Fruit fly (Drosophila melanogaster): ENCODE results near the gene CG43861.

The CG43861 gene

dm6 chr2L:19935085-19935846 is 81.8 kb downstream of the CG43861 start (continued):
- TF ChIP-seq knrl (GFP tag; IDR thresholded peaks at IDR 0.05; ENCODE audit: partially characterized antibody): no peak
- no peak for TF ChIP-seq Dfd (GFP tag; optimal IDR thresholded peaks at IDR 0.05)
- no peak for TF ChIP-seq eyg (GFP tag; optimal IDR thresholded peaks at IDR 0.05)
- no peak for TF ChIP-seq CG8281 (tag; optimal IDR thresholded peaks at IDR 0.05)
- TF ChIP-seq sd (tag; optimal IDR thresholded peaks at IDR 0.05): peak; percentile 42
- TF ChIP-seq wdn (GFP tag; IDR thresholded peaks at IDR 0.05): no peak
- TF ChIP-seq Bgb (GFP tag; IDR thresholded peaks at IDR 0.05; ENCODE audit: partially characterized antibody): peak; percentile 70
- TF ChIP-seq CG7745 (tag; optimal IDR thresholded peaks at IDR 0.05): no peak
- TF ChIP-seq CG6765 (GFP tag; optimal IDR thresholded peaks at IDR 0.05): no peak
- TF ChIP-seq lov (optimal IDR thresholded peaks at IDR 0.05): no peak
- TF ChIP-seq lov (GFP tag; IDR thresholded peaks at IDR 0.05): 0 out of 3 replicates have a peak, but pooled peaks have one; percentile 34
- no peak for TF ChIP-seq Hand (GFP tag; optimal IDR thresholded peaks at IDR 0.05)
- no peak for TF ChIP-seq sna (GFP tag; IDR thresholded peaks at IDR 0.05; ENCODE audit: partially characterized antibody)
- TF ChIP-seq Nf-YA (GFP tag; IDR thresholded peaks at IDR 0.05): 0 out of 2 replicates have a peak, but pooled peaks have one; percentile 43
- no peak for TF ChIP-seq CG9876 (GFP tag; optimal IDR thresholded peaks at IDR 0.05)
- TF ChIP-seq rib (GFP tag; IDR thresholded peaks at IDR 0.05): peak; percentile 77; the same call in 1 of the 2 replicates
- no peak for TF ChIP-seq CG6272 (GFP tag; IDR thresholded peaks at IDR 0.05)
- no peak for TF ChIP-seq CG18599 (GFP tag; optimal IDR thresholded peaks at IDR 0.05)
- TF ChIP-seq Ets65A (GFP tag): no peak
- TF ChIP-seq cato (GFP tag; optimal IDR thresholded peaks at IDR 0.05; ENCODE audit: borderline replicate concordance): no peak
- no peak for TF ChIP-seq nerfin-2 (GFP tag; IDR thresholded peaks at IDR 0.05; ENCODE audit: partially characterized antibody)
- 0 out of 3 replicates have a peak, but pooled peaks have one; percentile 24 for TF ChIP-seq CG14860 (GFP tag; IDR thresholded peaks at IDR 0.05; ENCODE audit: partially characterized antibody)
- TF ChIP-seq ase (GFP tag; IDR thresholded peaks at IDR 0.05): no peak
- TF ChIP-seq yki (optimal IDR thresholded peaks at IDR 0.05): no peak
- no peak for TF ChIP-seq CG7357 (GFP tag; IDR thresholded peaks at IDR 0.05)
- TF ChIP-seq Rx (GFP tag; IDR thresholded peaks at IDR 0.05): no peak
- TF ChIP-seq Dip2 (GFP tag; IDR thresholded peaks at IDR 0.05): no peak
- TF ChIP-seq CHES-1-like (GFP tag; optimal IDR thresholded peaks at IDR 0.05): peak; percentile 9
- TF ChIP-seq chn (GFP tag; optimal IDR thresholded peaks at IDR 0.05): no peak
- peak; percentile 29; the same call in 1 of the 2 replicates for TF ChIP-seq E2f1 (GFP tag; IDR thresholded peaks at IDR 0.05)
- TF ChIP-seq HmgD (GFP tag; optimal IDR thresholded peaks at IDR 0.05): no peak
- peak; percentile 52 for TF ChIP-seq Fer1 (GFP tag; optimal IDR thresholded peaks at IDR 0.05)
- TF ChIP-seq CG11093 (GFP tag; IDR thresholded peaks at IDR 0.05): no peak
- peak; percentile 40 for TF ChIP-seq grau (tag; optimal IDR thresholded peaks at IDR 0.05)
- TF ChIP-seq lab (GFP tag; optimal IDR thresholded peaks at IDR 0.05): peak; percentile 65
- TF ChIP-seq scrt (GFP tag; optimal IDR thresholded peaks at IDR 0.05): peak; percentile 16
- no peak for TF ChIP-seq Dll (GFP tag; IDR thresholded peaks at IDR 0.05; ENCODE audit: partially characterized antibody)
- no peak for TF ChIP-seq CG1647 (GFP tag; optimal IDR thresholded peaks at IDR 0.05)
- no peak for TF ChIP-seq Ravus (GFP tag; IDR thresholded peaks at IDR 0.05)
- no peak for TF ChIP-seq hth (optimal IDR thresholded peaks at IDR 0.05)
- TF ChIP-seq cas (GFP tag; IDR thresholded peaks at IDR 0.05): 0 out of 2 replicates have a peak, but pooled peaks have one; percentile 14
- TF ChIP-seq Dp (GFP tag; optimal IDR thresholded peaks at IDR 0.05): no peak
- TF ChIP-seq Xrp1 (GFP tag; IDR thresholded peaks at IDR 0.05): 0 out of 2 replicates have a peak, but pooled peaks have one; percentile 25
- TF ChIP-seq ab (GFP tag; optimal IDR thresholded peaks at IDR 0.05): no peak
- TF ChIP-seq CG12071 (GFP tag; optimal IDR thresholded peaks at IDR 0.05): peak; percentile 30
- TF ChIP-seq CG2202 (tag; optimal IDR thresholded peaks at IDR 0.05): no peak
- no peak for TF ChIP-seq Optix (GFP tag; IDR thresholded peaks at IDR 0.05)
- no peak for TF ChIP-seq Bdp1 (GFP tag; optimal IDR thresholded peaks at IDR 0.05)
- peak; percentile 29 for TF ChIP-seq caup (GFP tag; optimal IDR thresholded peaks at IDR 0.05; ENCODE audit: severe bottlenecking)
- no peak for TF ChIP-seq jumu (GFP tag; optimal IDR thresholded peaks at IDR 0.05)

Data from whole organism, embryonic.